Worm (Caenorhabditis elegans) whole organism, L2 larva: ENCODE results near the gene F32D1.11.
"Not testable (repeated sequence)": the region's sequence is repeated elsewhere in the genome, so short reads cannot be mapped to it uniquely, and the experiment has no call there.

Experiments used
- C34F6.9 ChIP-seq: fragments of 150-350 bp; optimal IDR thresholded peaks from 2 replicates; lab custom pipeline; 2014; ENCODE audit warnings: missing biosample characterization, missing genetic modification characterization
- F13H6.1 ChIP-seq: sonication (generic microtip); optimal IDR thresholded peaks from 2 replicates; lab custom pipeline; 2016; ENCODE audit warnings: missing genetic modification characterization, missing compliant biosample characterization
- ama-1 ChIP-seq: fragments of 150-350 bp; optimal IDR thresholded peaks from 2 replicates; lab custom pipeline; 2018; ENCODE audit warnings: inconsistent platforms
- blmp-1 ChIP-seq: sonication (generic microtip); optimal IDR thresholded peaks from 2 replicates; lab custom pipeline; 2017; ENCODE audit warnings: missing genetic modification characterization, mild to moderate bottlenecking, missing compliant biosample characterization, antibody characterized with exemption, moderate library complexity; ENCODE audit not compliant: insufficient read depth
- ceh-16 ChIP-seq: fragments of 150-350 bp; optimal IDR thresholded peaks from 2 replicates; lab custom pipeline; 2014; ENCODE audit warnings: missing biosample characterization, missing genetic modification characterization
- elt-3 ChIP-seq: sonication (generic microtip); optimal IDR thresholded peaks from 2 replicates; lab custom pipeline; 2017; ENCODE audit warnings: missing biosample characterization, missing genetic modification characterization
- fos-1 ChIP-seq: fragments of 150-350 bp; optimal IDR thresholded peaks from 2 replicates; lab custom pipeline; 2014; ENCODE audit warnings: missing biosample characterization, missing genetic modification characterization
- gmeb-1 ChIP-seq: fragments of 150-350 bp; optimal IDR thresholded peaks from 2 replicates; lab custom pipeline; 2014; ENCODE audit warnings: missing biosample characterization, missing genetic modification characterization
- lin-39 ChIP-seq: fragments of 150-350 bp; optimal IDR thresholded peaks from 2 replicates; lab custom pipeline; 2014; ENCODE audit warnings: missing biosample characterization, missing genetic modification reagents, missing genetic modification characterization
- lsy-2 ChIP-seq, 2 experiments: fragments of 150-350 bp in 1 of 2; sonication (generic microtip) in 1 of 2; optimal IDR thresholded peaks; 2 replicates each; lab custom pipeline; 2014 to 2017; ENCODE audit warnings: missing biosample characterization in 2 of 2, missing genetic modification characterization in 2 of 2
- mab-5 ChIP-seq: fragments of 150-350 bp; optimal IDR thresholded peaks from 2 replicates; lab custom pipeline; 2014; ENCODE audit warnings: missing biosample characterization, missing genetic modification characterization
- mbf-1 ChIP-seq: sonication (generic microtip); optimal IDR thresholded peaks from 2 replicates; lab custom pipeline; 2017; ENCODE audit warnings: missing biosample characterization, missing genetic modification characterization
- mdl-1 ChIP-seq, 2 experiments: fragments of 150-350 bp in 1 of 2; sonication (generic microtip) in 1 of 2; optimal IDR thresholded peaks; 2 replicates each; lab custom pipeline; 2017; ENCODE audit warnings: missing biosample characterization in 2 of 2, missing genetic modification characterization in 2 of 2
- nhr-10 ChIP-seq: sonication (generic microtip); optimal IDR thresholded peaks from 2 replicates; lab custom pipeline; 2017; ENCODE audit warnings: missing biosample characterization, missing genetic modification characterization
- nhr-11 ChIP-seq: fragments of 150-350 bp; optimal IDR thresholded peaks from 2 replicates; lab custom pipeline; 2014; ENCODE audit warnings: missing biosample characterization, missing genetic modification characterization
- nhr-129 ChIP-seq: fragments of 150-350 bp; optimal IDR thresholded peaks from 2 replicates; lab custom pipeline; 2014; ENCODE audit warnings: missing biosample characterization, missing genetic modification characterization
- nhr-21 ChIP-seq: fragments of 150-350 bp; optimal IDR thresholded peaks from 2 replicates; lab custom pipeline; 2014; ENCODE audit warnings: missing biosample characterization, missing genetic modification characterization
- nhr-23 ChIP-seq: fragments of 150-350 bp; optimal IDR thresholded peaks from 2 replicates; lab custom pipeline; 2014; ENCODE audit warnings: missing biosample characterization, missing genetic modification reagents, missing genetic modification characterization
- nhr-237 ChIP-seq: fragments of 150-350 bp; optimal IDR thresholded peaks from 2 replicates; lab custom pipeline; 2014; ENCODE audit warnings: missing biosample characterization, missing genetic modification characterization
- nhr-25 ChIP-seq: fragments of 150-350 bp; sonication (generic microtip); optimal IDR thresholded peaks from 3 replicates; lab custom pipeline; 2014; ENCODE audit warnings: missing biosample characterization, missing genetic modification characterization
- peb-1 ChIP-seq: fragments of 150-350 bp; optimal IDR thresholded peaks from 2 replicates; lab custom pipeline; 2014; ENCODE audit warnings: missing biosample characterization, missing genetic modification characterization
- sem-4 ChIP-seq: fragments of 150-350 bp; optimal IDR thresholded peaks from 2 replicates; lab custom pipeline; 2014; ENCODE audit warnings: missing biosample characterization, missing genetic modification reagents, missing genetic modification characterization
- sma-9 ChIP-seq, 2 experiments: fragments of 150-350 bp in 1 of 2; sonication (generic microtip) in 1 of 2; optimal IDR thresholded peaks; 2 replicates each; lab custom pipeline; 2014 to 2016; ENCODE audit warnings: missing genetic modification characterization in 2 of 2, mild to moderate bottlenecking in 1 of 2, missing biosample characterization in 1 of 2, missing compliant biosample characterization in 1 of 2, missing genetic modification reagents in 1 of 2, moderate library complexity in 1 of 2
- snpc-4 ChIP-seq: fragments of 150-350 bp; optimal IDR thresholded peaks from 2 replicates; lab custom pipeline; 2014; ENCODE audit warnings: missing biosample characterization, missing genetic modification characterization
- unc-39 ChIP-seq: fragments of 150-350 bp; optimal IDR thresholded peaks from 2 replicates; lab custom pipeline; 2014; ENCODE audit warnings: missing biosample characterization, missing genetic modification characterization
- unc-55 ChIP-seq: fragments of 150-350 bp; sonication (generic microtip); optimal IDR thresholded peaks from 3 replicates; lab custom pipeline; 2014; ENCODE audit warnings: missing biosample characterization, missing genetic modification reagents, missing genetic modification characterization
- zag-1 ChIP-seq: fragments of 150-350 bp; optimal IDR thresholded peaks from 2 replicates; lab custom pipeline; 2014; ENCODE audit warnings: missing biosample characterization, missing genetic modification characterization
- ztf-1 ChIP-seq: fragments of 200-800 bp; sonication (Bioruptor generic); conservative IDR thresholded peaks from 2 replicates; pipeline ENCODE4 v1.3.6; 2022; ENCODE audit warnings: missing genetic modification characterization, missing compliant biosample characterization
- ztf-11 ChIP-seq: sonication (generic microtip); optimal IDR thresholded peaks from 2 replicates; lab custom pipeline; 2017; ENCODE audit warnings: missing biosample characterization, missing genetic modification characterization

The F32D1.11 gene

ce11 chrV:4341208-4341607 is 25.1 kb downstream of the F32D1.11 start, which contains the start of gene glrx-3:
TSS of gene glrx-3 (minus strand) at chrV:4341308.
- no peak for TF ChIP-seq ztf-1 (GFP tag; lab: Robert Waterston, UW)
- no peak for TF ChIP-seq sem-4

ce11 chrV:4339479-4339878 is 26.9 kb downstream of the F32D1.11 start:
- TF ChIP-seq fos-1 (tag; lab: Kevin White, UChicago) (no peak), gmeb-1 (tag; lab: Kevin White, UChicago) (peak; percentile 71), unc-55 (GFP tag; lab: Kevin White, UChicago) (peak; percentile 15)

ce11 chrV:4336462-4336861 is 29.9 kb downstream of the F32D1.11 start, which contains the start of gene irld-1:
TSS of gene irld-1 (plus strand) at chrV:4336762.
- TF ChIP-seq unc-55 (GFP tag; lab: Kevin White, UChicago); nhr-21 (tag; lab: Kevin White, UChicago); nhr-23 (tag; lab: Kevin White, UChicago): not testable (repeated sequence)
- TF ChIP-seq, all 48 proteins: peak for 0; not testable (repeated sequence) for 48

- TF ChIP-seq mbf-1 (tag; lab: Kevin White, UChicago) (no peak), ztf-11 (no peak), C34F6.9 (tag; lab: Kevin White, UChicago) (no peak), F13H6.1 (tag; lab: Kevin White, UChicago) (no peak), blmp-1 (tag; lab: Kevin White, UChicago) (no peak), zag-1 (tag; lab: Kevin White, UChicago) (no peak), sma-9 (GFP tag; optimal IDR thresholded peaks at IDR 0.05; lab: Kevin White, UChicago) (no peak), sma-9 (tag; optimal IDR thresholded peaks at IDR 0.05; lab: Kevin White, UChicago) (no peak), nhr-11 (tag; lab: Kevin White, UChicago) (no peak), ama-1 (lab: Kevin White, UChicago) (no peak), nhr-25 (tag; lab: Kevin White, UChicago) (no peak), unc-39 (tag; lab: Kevin White, UChicago) (no peak)
Measured at ce11 chrV:4332450-4332849, 33.9 kb downstream of the F32D1.11 start, which contains the start of gene oac-12. TSS of gene oac-12 (minus strand) at chrV:4332550.

- TF ChIP-seq lin-39: no peak
- no peak for TF ChIP-seq snpc-4
- TF ChIP-seq mbf-1 (tag; lab: Kevin White, UChicago): no peak
- no peak for TF ChIP-seq lsy-2 (tag; optimal IDR thresholded peaks at IDR 0.05; lab: Kevin White, UChicago)
- no peak for TF ChIP-seq nhr-237 (tag; lab: Kevin White, UChicago)
- no peak for TF ChIP-seq sma-9 (GFP tag; optimal IDR thresholded peaks at IDR 0.05; lab: Kevin White, UChicago)
- TF ChIP-seq sma-9 (tag; optimal IDR thresholded peaks at IDR 0.05; lab: Kevin White, UChicago): no peak
- TF ChIP-seq mab-5 (tag; lab: Kevin White, UChicago): no peak
- TF ChIP-seq gmeb-1 (tag; lab: Kevin White, UChicago): no peak
- no peak for TF ChIP-seq ztf-1 (GFP tag; lab: Robert Waterston, UW)
- TF ChIP-seq nhr-10: no peak
- TF ChIP-seq C34F6.9 (tag; lab: Kevin White, UChicago): no peak
- no peak for TF ChIP-seq ztf-11
- no peak for TF ChIP-seq nhr-129 (tag; lab: Kevin White, UChicago)
- no peak for TF ChIP-seq blmp-1 (tag; lab: Kevin White, UChicago)
- TF ChIP-seq ceh-16 (tag; lab: Kevin White, UChicago): no peak
- TF ChIP-seq, all 48 proteins: peak for 0
Measured at ce11 chrV:4330820-4331219, 35.5 kb downstream of the F32D1.11 start.

- TF ChIP-seq nhr-129 (tag; lab: Kevin White, UChicago): peak; percentile 3
- TF ChIP-seq mab-5 (tag; lab: Kevin White, UChicago): no peak
- TF ChIP-seq nhr-25 (tag; lab: Kevin White, UChicago): no peak
Measured at ce11 chrV:4326841-4327240, 39.5 kb downstream of the F32D1.11 start, which contains the start of gene D2063.1. TSS of gene D2063.1 (plus strand) at chrV:4327121.

ce11 chrV:4325415-4325814 is 40.9 kb downstream of the F32D1.11 start, which contains the start of gene nhr-125:
TSS of gene nhr-125 (minus strand) at chrV:4325515.
- no peak for TF ChIP-seq ceh-16 (tag; lab: Kevin White, UChicago)
- no peak for TF ChIP-seq blmp-1 (tag; lab: Kevin White, UChicago)
- no peak for TF ChIP-seq elt-3
- no peak for TF ChIP-seq ztf-1 (GFP tag; lab: Robert Waterston, UW)
- TF ChIP-seq nhr-11 (tag; lab: Kevin White, UChicago): no peak
- no peak for TF ChIP-seq mdl-1 (tag; optimal IDR thresholded peaks at IDR 0.05; lab: Kevin White, UChicago)
- no peak for TF ChIP-seq peb-1 (tag; lab: Kevin White, UChicago)
